Worm (Caenorhabditis elegans) whole organism, L2 larva: ENCODE measurements around the gene F20D1.3.
"Not testable (repeated sequence)": the region's sequence is repeated elsewhere in the genome, so short reads cannot be mapped to it uniquely, and the experiment has no call there.

Source experiments
- C34F6.9 ChIP-seq: fragments of 150-350 bp; optimal IDR thresholded peaks from 2 replicates; lab custom pipeline; 2014; ENCODE audit warnings: missing biosample characterization, missing genetic modification characterization
- F13H6.1 ChIP-seq: sonication (generic microtip); optimal IDR thresholded peaks from 2 replicates; lab custom pipeline; 2016; ENCODE audit warnings: missing genetic modification characterization, missing compliant biosample characterization
- R02D3.7 ChIP-seq: fragments of 150-350 bp; optimal IDR thresholded peaks from 2 replicates; lab custom pipeline; 2014; ENCODE audit warnings: missing biosample characterization, missing genetic modification characterization
- Y55F3AM.14 ChIP-seq: fragments of 200-800 bp; sonication (Bioruptor generic); optimal IDR thresholded peaks from 2 replicates; lab custom pipeline; 2018; ENCODE audit warnings: mild to moderate bottlenecking, missing genetic modification characterization, missing compliant biosample characterization
- ZK546.5 ChIP-seq: sonication (generic microtip); optimal IDR thresholded peaks from 2 replicates; lab custom pipeline; 2017; ENCODE audit warnings: missing biosample characterization, missing genetic modification characterization
- alr-1 ChIP-seq: fragments of 150-350 bp; optimal IDR thresholded peaks from 2 replicates; lab custom pipeline; 2014; ENCODE audit warnings: missing biosample characterization, missing genetic modification characterization
- aly-2 ChIP-seq: fragments of 150-350 bp; optimal IDR thresholded peaks from 2 replicates; lab custom pipeline; 2014; ENCODE audit warnings: missing biosample characterization, missing genetic modification characterization
- ama-1 ChIP-seq: fragments of 150-350 bp; optimal IDR thresholded peaks from 2 replicates; lab custom pipeline; 2018; ENCODE audit warnings: inconsistent platforms
- blmp-1 ChIP-seq: sonication (generic microtip); optimal IDR thresholded peaks from 2 replicates; lab custom pipeline; 2017; ENCODE audit warnings: missing genetic modification characterization, mild to moderate bottlenecking, missing compliant biosample characterization, antibody characterized with exemption, moderate library complexity; ENCODE audit not compliant: insufficient read depth
- ceh-16 ChIP-seq: fragments of 150-350 bp; optimal IDR thresholded peaks from 2 replicates; lab custom pipeline; 2014; ENCODE audit warnings: missing biosample characterization, missing genetic modification characterization
- ceh-82 ChIP-seq: fragments of 150-350 bp; optimal IDR thresholded peaks from 2 replicates; lab custom pipeline; 2014; ENCODE audit warnings: missing biosample characterization, missing genetic modification characterization
- dmd-4 ChIP-seq: sonication (generic microtip); optimal IDR thresholded peaks from 2 replicates; lab custom pipeline; 2017; ENCODE audit warnings: missing biosample characterization, missing genetic modification characterization
- egl-27 ChIP-seq: sonication (generic microtip); optimal IDR thresholded peaks from 3 replicates; lab custom pipeline; 2017; ENCODE audit warnings: missing biosample characterization, missing genetic modification reagents, missing genetic modification characterization
- elt-1 ChIP-seq: fragments of 150-350 bp; optimal IDR thresholded peaks from 2 replicates; lab custom pipeline; 2014; ENCODE audit warnings: missing biosample characterization, missing genetic modification characterization
- elt-3 ChIP-seq: sonication (generic microtip); optimal IDR thresholded peaks from 2 replicates; lab custom pipeline; 2017; ENCODE audit warnings: missing biosample characterization, missing genetic modification characterization
- fos-1 ChIP-seq: fragments of 150-350 bp; optimal IDR thresholded peaks from 2 replicates; lab custom pipeline; 2014; ENCODE audit warnings: missing biosample characterization, missing genetic modification characterization
- gmeb-1 ChIP-seq: fragments of 150-350 bp; optimal IDR thresholded peaks from 2 replicates; lab custom pipeline; 2014; ENCODE audit warnings: missing biosample characterization, missing genetic modification characterization
- lin-11 ChIP-seq: fragments of 150-350 bp; sonication (generic microtip); optimal IDR thresholded peaks from 2 replicates; lab custom pipeline; 2014; ENCODE audit warnings: missing biosample characterization, missing genetic modification characterization, inconsistent platforms, mixed read lengths
- lin-13 ChIP-seq: fragments of 150-350 bp; optimal IDR thresholded peaks from 2 replicates; lab custom pipeline; 2014; ENCODE audit warnings: missing biosample characterization, missing genetic modification reagents, missing genetic modification characterization
- lin-39 ChIP-seq: fragments of 150-350 bp; optimal IDR thresholded peaks from 2 replicates; lab custom pipeline; 2014; ENCODE audit warnings: missing biosample characterization, missing genetic modification reagents, missing genetic modification characterization
- lsy-2 ChIP-seq, 2 experiments: fragments of 150-350 bp in 1 of 2; sonication (generic microtip) in 1 of 2; optimal IDR thresholded peaks; 2 replicates each; lab custom pipeline; 2014 to 2017; ENCODE audit warnings: missing biosample characterization in 2 of 2, missing genetic modification characterization in 2 of 2
- mab-5 ChIP-seq: fragments of 150-350 bp; optimal IDR thresholded peaks from 2 replicates; lab custom pipeline; 2014; ENCODE audit warnings: missing biosample characterization, missing genetic modification characterization
- mbf-1 ChIP-seq: sonication (generic microtip); optimal IDR thresholded peaks from 2 replicates; lab custom pipeline; 2017; ENCODE audit warnings: missing biosample characterization, missing genetic modification characterization
- mdl-1 ChIP-seq, 2 experiments: fragments of 150-350 bp in 1 of 2; sonication (generic microtip) in 1 of 2; optimal IDR thresholded peaks; 2 replicates each; lab custom pipeline; 2017; ENCODE audit warnings: missing biosample characterization in 2 of 2, missing genetic modification characterization in 2 of 2
- nhr-10 ChIP-seq: sonication (generic microtip); optimal IDR thresholded peaks from 2 replicates; lab custom pipeline; 2017; ENCODE audit warnings: missing biosample characterization, missing genetic modification characterization
- nhr-12 ChIP-seq: fragments of 150-350 bp; optimal IDR thresholded peaks from 2 replicates; lab custom pipeline; 2014; ENCODE audit warnings: missing biosample characterization, missing genetic modification characterization
- nhr-129 ChIP-seq: fragments of 150-350 bp; optimal IDR thresholded peaks from 2 replicates; lab custom pipeline; 2014; ENCODE audit warnings: missing biosample characterization, missing genetic modification characterization
- nhr-21 ChIP-seq: fragments of 150-350 bp; optimal IDR thresholded peaks from 2 replicates; lab custom pipeline; 2014; ENCODE audit warnings: missing biosample characterization, missing genetic modification characterization
- nhr-237 ChIP-seq: fragments of 150-350 bp; optimal IDR thresholded peaks from 2 replicates; lab custom pipeline; 2014; ENCODE audit warnings: missing biosample characterization, missing genetic modification characterization
- nhr-25 ChIP-seq: fragments of 150-350 bp; sonication (generic microtip); optimal IDR thresholded peaks from 3 replicates; lab custom pipeline; 2014; ENCODE audit warnings: missing biosample characterization, missing genetic modification characterization
- nhr-6 ChIP-seq: fragments of 150-350 bp; optimal IDR thresholded peaks from 2 replicates; lab custom pipeline; 2014; ENCODE audit warnings: missing biosample characterization, missing genetic modification characterization
- nhr-77 ChIP-seq: fragments of 150-350 bp; optimal IDR thresholded peaks from 2 replicates; lab custom pipeline; 2014; ENCODE audit warnings: missing biosample characterization, missing genetic modification characterization
- peb-1 ChIP-seq: fragments of 150-350 bp; optimal IDR thresholded peaks from 2 replicates; lab custom pipeline; 2014; ENCODE audit warnings: missing biosample characterization, missing genetic modification characterization
- skn-1 ChIP-seq: sonication (generic microtip); optimal IDR thresholded peaks from 2 replicates; lab custom pipeline; 2017; ENCODE audit warnings: missing biosample characterization, missing genetic modification characterization
- sma-3 ChIP-seq: sonication (generic microtip); optimal IDR thresholded peaks from 2 replicates; lab custom pipeline; 2016; ENCODE audit warnings: missing genetic modification reagents, missing genetic modification characterization, missing compliant biosample characterization
- sma-9 ChIP-seq, 2 experiments: fragments of 150-350 bp in 1 of 2; sonication (generic microtip) in 1 of 2; optimal IDR thresholded peaks; 2 replicates each; lab custom pipeline; 2014 to 2016; ENCODE audit warnings: missing genetic modification characterization in 2 of 2, mild to moderate bottlenecking in 1 of 2, missing biosample characterization in 1 of 2, missing compliant biosample characterization in 1 of 2, missing genetic modification reagents in 1 of 2, moderate library complexity in 1 of 2
- snpc-4 ChIP-seq: fragments of 150-350 bp; optimal IDR thresholded peaks from 2 replicates; lab custom pipeline; 2014; ENCODE audit warnings: missing biosample characterization, missing genetic modification characterization
- unc-39 ChIP-seq: fragments of 150-350 bp; optimal IDR thresholded peaks from 2 replicates; lab custom pipeline; 2014; ENCODE audit warnings: missing biosample characterization, missing genetic modification characterization
- unc-55 ChIP-seq: fragments of 150-350 bp; sonication (generic microtip); optimal IDR thresholded peaks from 3 replicates; lab custom pipeline; 2014; ENCODE audit warnings: missing biosample characterization, missing genetic modification reagents, missing genetic modification characterization
- unc-62 ChIP-seq: fragments of 150-350 bp; optimal IDR thresholded peaks from 2 replicates; lab custom pipeline; 2014; ENCODE audit warnings: missing biosample characterization, missing genetic modification reagents, missing genetic modification characterization
- zag-1 ChIP-seq: fragments of 150-350 bp; optimal IDR thresholded peaks from 2 replicates; lab custom pipeline; 2014; ENCODE audit warnings: missing biosample characterization, missing genetic modification characterization
- ztf-11 ChIP-seq: sonication (generic microtip); optimal IDR thresholded peaks from 2 replicates; lab custom pipeline; 2017; ENCODE audit warnings: missing biosample characterization, missing genetic modification characterization
- ztf-4 ChIP-seq: fragments of 150-350 bp; optimal IDR thresholded peaks from 2 replicates; lab custom pipeline; 2014; ENCODE audit warnings: missing biosample characterization, missing genetic modification characterization

Gene F20D1.3

DNA sequence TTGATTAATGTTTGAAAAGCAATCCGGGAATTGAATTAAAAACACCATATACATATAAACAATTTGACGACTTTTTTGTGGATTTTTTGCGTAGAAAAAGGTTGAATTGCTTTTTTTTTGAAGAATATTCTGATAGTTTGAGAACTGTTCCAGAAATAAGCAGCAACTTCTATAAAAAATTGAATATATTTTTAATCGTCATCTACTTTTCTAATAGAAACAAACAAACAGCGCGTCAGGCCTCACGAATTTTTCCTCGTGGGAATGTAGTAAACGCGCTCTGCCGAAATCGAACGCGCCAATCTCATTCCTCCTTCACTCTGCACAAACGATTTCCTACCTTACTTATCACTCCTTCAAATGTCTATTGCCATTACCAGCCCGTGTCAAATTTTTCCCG lies 11.7 kb upstream of the F20D1.3 start, which contains the start of gene rgs-11:
Gene rgs-11 (plus strand): TSS at position 301 of the 400 bp plus-strand sequence.
- TF ChIP-seq alr-1 (tag; lab: Kevin White, UChicago) (no peak), sma-3 (GFP tag; lab: Kevin White, UChicago) (no peak), zag-1 (no peak), ceh-82 (tag; lab: Kevin White, UChicago) (no peak)

DNA sequence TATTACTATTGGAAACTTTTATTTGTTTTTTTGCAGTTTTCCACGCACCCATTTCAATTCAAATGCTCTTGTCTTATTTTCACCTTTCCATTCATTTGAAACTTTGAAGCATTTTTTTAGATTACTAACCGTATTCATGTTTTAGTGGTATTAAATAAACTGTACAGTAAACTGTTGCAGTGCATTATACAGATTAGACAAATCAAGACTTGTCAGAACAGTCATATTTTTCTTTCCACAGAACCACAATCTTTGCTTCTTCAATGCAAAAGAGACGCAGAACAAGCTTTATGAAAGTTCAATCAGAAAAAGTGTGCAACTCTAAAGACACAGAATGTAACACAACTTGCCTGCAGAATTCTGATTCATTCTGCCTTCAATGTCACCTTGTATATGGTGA lies 10.2 kb upstream of the F20D1.3 start, which contains the start of gene F45B8.5:
Gene F45B8.5 (plus strand): TSS at position 301 of the 400 bp plus-strand sequence.
- TF ChIP-seq aly-2 (tag; lab: Kevin White, UChicago) = no peak
- no peak for TF ChIP-seq lin-13 (GFP tag; lab: Kevin White, UChicago)
- TF ChIP-seq nhr-21 (tag; lab: Kevin White, UChicago) = no peak

ce11 chrX:14966515-14966914 lies 9.4 kb upstream of the F20D1.3 start, which contains the start of gene F20D1.22:
F20D1.22 (plus strand) TSS chrX:14966815.
- TF ChIP-seq lin-11 (tag; lab: Kevin White, UChicago); blmp-1 (tag; lab: Kevin White, UChicago); nhr-25: not testable (repeated sequence)
- TF ChIP-seq, all 48 proteins: peak for 0; not testable (repeated sequence) for 48

ce11 chrX:14969615-14970014 lies 6.3 kb upstream of the F20D1.3 start:
- TF ChIP-seq lin-39 (tag; lab: Kevin White, UChicago) (no peak), dmd-4 (no peak), lin-11 (tag; lab: Kevin White, UChicago) (no peak), nhr-6 (tag; lab: Kevin White, UChicago) (no peak)

- TF ChIP-seq mab-5 (tag; lab: Kevin White, UChicago) (peak; percentile 5), nhr-237 (tag; lab: Kevin White, UChicago) (no peak), alr-1 (tag; lab: Kevin White, UChicago) (no peak), Y55F3AM.14 (GFP tag; lab: Kevin White, UChicago) (no peak), mbf-1 (tag; lab: Kevin White, UChicago) (no peak), snpc-4 (tag; lab: Kevin White, UChicago) (no peak), R02D3.7 (tag; lab: Kevin White, UChicago) (no peak), egl-27 (tag; lab: Kevin White, UChicago) (no peak), ztf-11 (tag; lab: Kevin White, UChicago) (no peak), C34F6.9 (tag; lab: Kevin White, UChicago) (peak; percentile 60), ZK546.5 (tag; lab: Kevin White, UChicago) (no peak), unc-62 (no peak), nhr-21 (tag; lab: Kevin White, UChicago) (no peak), lin-11 (tag; lab: Kevin White, UChicago) (peak; percentile 12), fos-1 (tag; lab: Kevin White, UChicago) (peak; percentile 20), peb-1 (tag; lab: Kevin White, UChicago) (no peak), mdl-1 (tag; optimal IDR thresholded peaks at IDR 0.05; lab: Kevin White, UChicago) (no peak), sma-9 (GFP tag; optimal IDR thresholded peaks at IDR 0.05; lab: Kevin White, UChicago) (peak; percentile 17), sma-9 (tag; optimal IDR thresholded peaks at IDR 0.05; lab: Kevin White, UChicago) (no peak), ceh-16 (tag; lab: Kevin White, UChicago) (no peak), nhr-10 (tag; lab: Kevin White, UChicago) (no peak), unc-55 (GFP tag; lab: Kevin White, UChicago) (peak; percentile 65), nhr-25 (no peak), dmd-4 (no peak), elt-3 (no peak), nhr-12 (no peak), blmp-1 (tag; lab: Kevin White, UChicago) (no peak), zag-1 (no peak), skn-1 (tag; lab: Kevin White, UChicago) (no peak), gmeb-1 (tag; lab: Kevin White, UChicago) (no peak), nhr-77 (no peak), elt-1 (tag; lab: Kevin White, UChicago) (no peak), ztf-4 (tag; lab: Kevin White, UChicago) (no peak), unc-39 (no peak), nhr-129 (tag; lab: Kevin White, UChicago) (peak; percentile 66), nhr-6 (tag; lab: Kevin White, UChicago) (no peak), aly-2 (tag; lab: Kevin White, UChicago) (no peak), ama-1 (no peak), lin-39 (tag; lab: Kevin White, UChicago) (no peak), F13H6.1 (tag; lab: Kevin White, UChicago) (no peak), lin-13 (GFP tag; lab: Kevin White, UChicago) (peak; percentile 14), lsy-2 (tag; optimal IDR thresholded peaks at IDR 0.05; lab: Kevin White, UChicago) (peak in 1 of 2 experiments; percentile 35)
Observed at ce11 chrX:14970221-14970801, 5.6 kb upstream of the F20D1.3 start, which contains the start of the genes flwr-1 and tbc-1. flwr-1 (minus strand) TSS chrX:14970271. tbc-1 (plus strand) TSS chrX:14970751.
